Worm (Caenorhabditis elegans): ENCODE measurements around the gene K08D9.6.

The K08D9.6 gene

DNA sequence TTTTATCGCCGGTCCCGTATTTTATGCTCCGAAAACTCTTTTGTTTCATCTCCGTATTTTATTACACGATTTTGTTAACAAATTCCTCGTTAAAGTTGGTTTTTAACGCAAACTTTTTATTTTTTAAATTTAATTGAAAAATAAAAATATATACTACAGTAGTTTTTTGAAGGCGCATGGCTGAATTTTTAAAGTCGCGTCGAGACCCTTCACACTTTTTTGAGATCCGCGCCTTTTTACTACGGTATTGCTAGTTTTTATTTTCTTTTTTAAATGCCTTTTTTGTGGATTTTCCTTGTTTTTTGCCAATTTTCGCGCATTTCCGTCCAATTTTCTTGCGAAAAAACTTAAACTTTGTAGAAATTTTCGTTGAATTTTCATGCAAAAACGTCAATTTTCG, 30.4 kb downstream of the K08D9.6 start (continued):
- no peak for TF ChIP-seq nhr-27 (tag; optimal IDR thresholded peaks at IDR 0.05)
- TF ChIP-seq rpc-1 (optimal IDR thresholded peaks at IDR 0.05): no peak
- TF ChIP-seq rpc-1 (tag; optimal IDR thresholded peaks at IDR 0.05): no peak
- no peak for TF ChIP-seq madf-3 (GFP tag; IDR thresholded peaks at IDR 0.05)
- TF ChIP-seq ceh-58 (GFP tag; IDR thresholded peaks at IDR 0.05): no peak
- no peak for TF ChIP-seq lsy-27 (tag; optimal IDR thresholded peaks at IDR 0.05; ENCODE audit: borderline replicate concordance, insufficient read depth)
- TF ChIP-seq bed-2 (GFP tag; IDR thresholded peaks at IDR 0.05): no peak
- no peak for TF ChIP-seq attf-3 (GFP tag; conservative IDR thresholded peaks at IDR 0.05)
- no peak for TF ChIP-seq rcor-1 (GFP tag; IDR thresholded peaks at IDR 0.05)
- TF ChIP-seq Y79H2A.3 (GFP tag; conservative IDR thresholded peaks at IDR 0.05): no peak
- peak; percentile 68; the same call in 1 of the 2 replicates for TF ChIP-seq ceh-91 (GFP tag; IDR thresholded peaks at IDR 0.05)
- TF ChIP-seq pbrm-1 (GFP tag; IDR thresholded peaks at IDR 0.05): peak; percentile 48; the same call in 1 of the 2 replicates
- no peak for TF ChIP-seq ztf-28 (GFP tag; IDR thresholded peaks at IDR 0.05)
- TF ChIP-seq mxl-1 (tag; optimal IDR thresholded peaks at IDR 0.05): no peak
- no peak for TF ChIP-seq fkh-3 (tag; optimal IDR thresholded peaks at IDR 0.05)
- peak in 1 of 3 experiments; percentile 33 for TF ChIP-seq lin-35 (GFP tag; optimal IDR thresholded peaks at IDR 0.05)
- TF ChIP-seq ceh-27 (GFP tag; optimal IDR thresholded peaks at IDR 0.05): no peak
- peak; percentile 82 for TF ChIP-seq D2030.7 (GFP tag; IDR thresholded peaks at IDR 0.05)
- TF ChIP-seq madf-8 (GFP tag; conservative IDR thresholded peaks at IDR 0.05): peak; percentile 91
- TF ChIP-seq zfh-2 (GFP tag; conservative IDR thresholded peaks at IDR 0.05): no peak
- TF ChIP-seq rec-8 (tag; optimal IDR thresholded peaks at IDR 0.05): no peak
- no peak for TF ChIP-seq hlh-12 (tag; optimal IDR thresholded peaks at IDR 0.05)
- peak; percentile 98 for TF ChIP-seq xnd-1 (tag; optimal IDR thresholded peaks at IDR 0.05)
- peak; percentile 26 for TF ChIP-seq tbp1 (GFP tag; optimal IDR thresholded peaks at IDR 0.05)
- no peak for TF ChIP-seq nfya-1 (tag; optimal IDR thresholded peaks at IDR 0.05; ENCODE audit: borderline replicate concordance, insufficient read depth)
- TF ChIP-seq egl-44 (GFP tag; IDR thresholded peaks at IDR 0.05): no peak
- no peak for TF ChIP-seq hsf-1 (GFP tag; IDR thresholded peaks at IDR 0.05)
- peak; percentile 97 for TF ChIP-seq madf-6 (GFP tag; IDR thresholded peaks at IDR 0.05)
- TF ChIP-seq atf-7 (tag; optimal IDR thresholded peaks at IDR 0.05): no peak
- TF ChIP-seq nhr-80 (tag; optimal IDR thresholded peaks at IDR 0.05): no peak
- TF ChIP-seq dpl-1 (GFP tag; optimal IDR thresholded peaks at IDR 0.05): no peak
- TF ChIP-seq unc-62 (GFP tag; optimal IDR thresholded peaks at IDR 0.05): no peak
- TF ChIP-seq snpc-4 (GFP tag; optimal IDR thresholded peaks at IDR 0.05): no peak
- peak in 1 of 4 experiments; percentile 54 for TF ChIP-seq snpc-4 (tag; optimal IDR thresholded peaks at IDR 0.05)
- TF ChIP-seq egl-18 (GFP tag; IDR thresholded peaks at IDR 0.05): no peak
- no peak for TF ChIP-seq B0261.1 (tag; optimal IDR thresholded peaks at IDR 0.05)
- TF ChIP-seq efl-1 (GFP tag; optimal IDR thresholded peaks at IDR 0.05): peak; percentile 31
- no peak for TF ChIP-seq gei-17 (GFP tag; optimal IDR thresholded peaks at IDR 0.05)
- TF ChIP-seq lin-54 (GFP tag; optimal IDR thresholded peaks at IDR 0.05): peak; percentile 52

- TF ChIP-seq mcd-1 (GFP tag; IDR thresholded peaks at IDR 0.05) (no peak), ceh-100 (GFP tag; IDR thresholded peaks at IDR 0.05) (no peak), dox-1 (GFP tag; IDR thresholded peaks at IDR 0.05) (no peak), madf-6 (GFP tag; IDR thresholded peaks at IDR 0.05) (no peak), snpc-1.1 (tag; optimal IDR thresholded peaks at IDR 0.05; ENCODE audit: insufficient read depth) (no peak), zfh-2 (GFP tag; conservative IDR thresholded peaks at IDR 0.05) (no peak), ZK185.1 (tag; optimal IDR thresholded peaks at IDR 0.05; ENCODE audit: poor library complexity, severe bottlenecking) (no peak), Y53F4B.3 (GFP tag; IDR thresholded peaks at IDR 0.05) (no peak), bed-1 (GFP tag; IDR thresholded peaks at IDR 0.05) (no peak), lag-1 (GFP tag; IDR thresholded peaks at IDR 0.05) (no peak), ceh-79 (tag; optimal IDR thresholded peaks at IDR 0.05) (no peak), akir-1 (GFP tag; optimal IDR thresholded peaks at IDR 0.05) (no peak), lin-40 (tag; optimal IDR thresholded peaks at IDR 0.05) (no peak), efl-1 (GFP tag; optimal IDR thresholded peaks at IDR 0.05) (no peak), ztf-3 (GFP tag; optimal IDR thresholded peaks at IDR 0.05) (no peak)
These were observed 34.5 kb downstream of the K08D9.6 start, which contains the start of gene K08D9.4 for ce11 chrV:3200323-3200722. Gene K08D9.4, minus strand, starts transcription at chrV:3200423.
